Worm (Caenorhabditis elegans): ENCODE data around the gene gad-3.

Gene gad-3

ce11 chrV:9130766-9131165 lies 42.0 kb downstream of the gad-3 start, which contains the start of gene F21C10.19:
F21C10.19 (plus strand) TSS chrV:9131066.
- TF ChIP-seq efl-1 (optimal IDR thresholded peaks at IDR 0.05) (no peak), efl-1 (GFP tag; optimal IDR thresholded peaks at IDR 0.05 in 1 of 2) (peak in 1 of 2 experiments; percentile 60), nhr-77 (tag; optimal IDR thresholded peaks at IDR 0.05) (no peak)

- TF ChIP-seq nhr-90 (tag; optimal IDR thresholded peaks at IDR 0.05; ENCODE audit: poor library complexity) (no peak), isw-1 (GFP tag; IDR thresholded peaks at IDR 0.05) (peak; percentile 25; the same call in 1 of the 2 replicates), aha-1 (tag; optimal IDR thresholded peaks at IDR 0.05) (no peak), fkh-10 (GFP tag; optimal IDR thresholded peaks at IDR 0.05) (peak; percentile 31), unc-130 (tag; optimal IDR thresholded peaks at IDR 0.05) (no peak), ceh-82 (tag; optimal IDR thresholded peaks at IDR 0.05) (peak; percentile 6 to 54 (median 43)), lsy-2 (tag; optimal IDR thresholded peaks at IDR 0.05) (peak in 1 of 2 experiments; percentile 61), nhr-237 (tag; optimal IDR thresholded peaks at IDR 0.05) (no peak), Y116A8C.19 (tag; optimal IDR thresholded peaks at IDR 0.05; ENCODE audit: borderline replicate concordance) (no peak), tbx-2 (tag; optimal IDR thresholded peaks at IDR 0.05) (no peak), unc-86 (tag; optimal IDR thresholded peaks at IDR 0.05) (peak; percentile 91), rnt-1 (tag; optimal IDR thresholded peaks at IDR 0.05) (peak; percentile 55), lin-35 (GFP tag; optimal IDR thresholded peaks at IDR 0.05) (peak in 1 of 2 experiments; percentile 42), nhr-11 (tag; optimal IDR thresholded peaks at IDR 0.05) (peak; percentile 78), elt-3 (tag; optimal IDR thresholded peaks at IDR 0.05) (no peak), pax-3 (tag; optimal IDR thresholded peaks at IDR 0.05) (peak; percentile 77), snu-23 (GFP tag; optimal IDR thresholded peaks at IDR 0.05) (peak; percentile 54), ceh-90 (tag; optimal IDR thresholded peaks at IDR 0.05) (no peak), jun-1 (tag; optimal IDR thresholded peaks at IDR 0.05) (peak; percentile 40), ceh-63 (GFP tag; optimal IDR thresholded peaks at IDR 0.05) (no peak), sptf-1 (tag; optimal IDR thresholded peaks at IDR 0.05) (no peak), dsc-1 (tag; optimal IDR thresholded peaks at IDR 0.05) (peak; percentile 84), aly-2 (tag; optimal IDR thresholded peaks at IDR 0.05) (no peak), lin-13 (GFP tag; optimal IDR thresholded peaks at IDR 0.05) (no peak), snpc-4 (tag; optimal IDR thresholded peaks at IDR 0.05) (peak; percentile 22), unc-62 (GFP tag; optimal IDR thresholded peaks at IDR 0.05) (no peak), lir-3 (tag; optimal IDR thresholded peaks at IDR 0.05; ENCODE audit: poor library complexity) (no peak), efl-3 (GFP tag; optimal IDR thresholded peaks at IDR 0.05) (no peak), xbp-1 (tag; optimal IDR thresholded peaks at IDR 0.05) (peak; percentile 64), C04F5.9 (tag; optimal IDR thresholded peaks at IDR 0.05) (no peak), ets-5 (GFP tag; IDR thresholded peaks at IDR 0.05) (no peak), lin-14 (GFP tag; optimal IDR thresholded peaks at IDR 0.05) (peak; percentile 93), egl-13 (tag; optimal IDR thresholded peaks at IDR 0.05) (peak; percentile 76), fos-1 (tag; optimal IDR thresholded peaks at IDR 0.05) (peak; percentile 52), ztf-11 (tag; optimal IDR thresholded peaks at IDR 0.05) (no peak), ztf-4 (tag; optimal IDR thresholded peaks at IDR 0.05) (peak; percentile 38), unc-30 (tag; optimal IDR thresholded peaks at IDR 0.05) (no peak), irx-1 (tag; optimal IDR thresholded peaks at IDR 0.05) (peak; percentile 24), zag-1 (tag; optimal IDR thresholded peaks at IDR 0.05) (no peak), alr-1 (tag; optimal IDR thresholded peaks at IDR 0.05; ENCODE audit: borderline replicate concordance) (no peak), mep-1 (tag; optimal IDR thresholded peaks at IDR 0.05) (peak; percentile 42), efl-1 (optimal IDR thresholded peaks at IDR 0.05) (peak; percentile 40 to 46), efl-1 (GFP tag; optimal IDR thresholded peaks at IDR 0.05 in 1 of 2) (peak; percentile 25 to 89), ces-1 (GFP tag; optimal IDR thresholded peaks at IDR 0.05) (no peak), nhr-47 (tag; optimal IDR thresholded peaks at IDR 0.05) (peak; percentile 87), swsn-7 (tag; optimal IDR thresholded peaks at IDR 0.05) (peak; percentile 65), nhr-77 (tag; optimal IDR thresholded peaks at IDR 0.05) (peak; percentile 50), unc-98 (GFP tag; IDR thresholded peaks at IDR 0.05) (no peak), pqm-1 (tag; optimal IDR thresholded peaks at IDR 0.05) (no peak), hpl-2 (GFP tag; optimal IDR thresholded peaks at IDR 0.05) (no peak), vab-15 (tag; optimal IDR thresholded peaks at IDR 0.05) (no peak)
Measured at ce11 chrV:9128562-9128961, 44.2 kb downstream of the gad-3 start.

All from whole organism, L1 larva.